Worm (Caenorhabditis elegans) whole organism, late embryonic: ENCODE measurements around the gene C33D9.3.

Experiments used
- C38D4.7 ChIP-seq: fragments of 200-800 bp; sonication (Bioruptor generic); optimal IDR thresholded peaks from 2 replicates; lab custom pipeline; 2018; ENCODE audit warnings: mild to moderate bottlenecking, missing genetic modification characterization, moderate library complexity, missing compliant biosample characterization
- F13H6.1 ChIP-seq: sonication (generic microtip); optimal IDR thresholded peaks from 2 replicates; lab custom pipeline; 2016; ENCODE audit warnings: missing genetic modification characterization, missing compliant biosample characterization
- K02D7.2 ChIP-seq: sonication (generic microtip); optimal IDR thresholded peaks from 2 replicates; lab custom pipeline; 2017; ENCODE audit warnings: mild to moderate bottlenecking, missing genetic modification characterization, missing compliant biosample characterization
- K09A11.1 ChIP-seq: sonication (generic microtip); optimal IDR thresholded peaks from 2 replicates; lab custom pipeline; 2017; ENCODE audit warnings: antibody characterized with exemption, mild to moderate bottlenecking, missing genetic modification characterization, missing compliant biosample characterization; ENCODE audit not compliant: insufficient read depth
- T23F11.4 ChIP-seq: fragments of 200-800 bp; sonication (Bioruptor generic); optimal IDR thresholded peaks from 2 replicates; lab custom pipeline; 2018; ENCODE audit warnings: mild to moderate bottlenecking, missing genetic modification characterization, missing compliant biosample characterization
- Y22D7AL.16 ChIP-seq: sonication (generic microtip); optimal IDR thresholded peaks from 2 replicates; lab custom pipeline; 2016; ENCODE audit warnings: missing genetic modification characterization, missing compliant biosample characterization
- ahr-1 ChIP-seq: sonication (generic microtip); optimal IDR thresholded peaks from 2 replicates; lab custom pipeline; 2016; ENCODE audit warnings: missing genetic modification characterization, missing compliant biosample characterization
- ceh-2 ChIP-seq: sonication (generic microtip); optimal IDR thresholded peaks from 2 replicates; lab custom pipeline; 2016; ENCODE audit warnings: missing genotype, missing genetic modification characterization, missing compliant biosample characterization
- ceh-22 ChIP-seq: sonication (generic microtip); optimal IDR thresholded peaks from 2 replicates; lab custom pipeline; 2017; ENCODE audit warnings: missing biosample characterization, missing genetic modification characterization
- ceh-24 ChIP-seq: sonication (generic microtip); optimal IDR thresholded peaks from 2 replicates; lab custom pipeline; 2016; ENCODE audit warnings: mild to moderate bottlenecking, missing genetic modification characterization, missing compliant biosample characterization
- ceh-31 ChIP-seq: sonication (generic microtip); optimal IDR thresholded peaks from 2 replicates; lab custom pipeline; 2016; ENCODE audit warnings: missing genetic modification characterization, missing compliant biosample characterization
- ceh-34 ChIP-seq: sonication (generic microtip); optimal IDR thresholded peaks from 2 replicates; lab custom pipeline; 2016; ENCODE audit warnings: mild to moderate bottlenecking, missing genetic modification characterization, missing compliant biosample characterization
- ceh-45 ChIP-seq: fragments of 200-800 bp; sonication (Bioruptor generic); IDR thresholded peaks from 2 replicates; pipeline ENCODE4 v1.3.6; 2022; ENCODE audit warnings: missing genetic modification reagents, missing genetic modification characterization, missing compliant biosample characterization
- ceh-48 ChIP-seq: sonication (generic microtip); optimal IDR thresholded peaks from 2 replicates; lab custom pipeline; 2016; ENCODE audit warnings: missing genetic modification characterization, inconsistent platforms, missing compliant biosample characterization
- ceh-9 ChIP-seq: sonication (generic microtip); optimal IDR thresholded peaks from 2 replicates; lab custom pipeline; 2016; ENCODE audit warnings: mild to moderate bottlenecking, missing genetic modification characterization, inconsistent platforms, missing compliant biosample characterization
- dmd-4 ChIP-seq: sonication (generic microtip); optimal IDR thresholded peaks from 2 replicates; lab custom pipeline; 2016; ENCODE audit warnings: borderline replicate concordance, missing genetic modification characterization, missing compliant biosample characterization
- elt-4 ChIP-seq: sonication (generic microtip); optimal IDR thresholded peaks from 2 replicates; lab custom pipeline; 2016; ENCODE audit warnings: missing genetic modification characterization, missing compliant biosample characterization
- ets-4 ChIP-seq: sonication (generic microtip); optimal IDR thresholded peaks from 2 replicates; lab custom pipeline; 2016; ENCODE audit warnings: missing genetic modification characterization, missing compliant biosample characterization
- eyg-1 ChIP-seq: sonication (generic microtip); optimal IDR thresholded peaks from 2 replicates; lab custom pipeline; 2016; ENCODE audit warnings: missing genotype, missing genetic modification characterization, missing compliant biosample characterization
- fax-1 ChIP-seq: sonication (generic microtip); optimal IDR thresholded peaks from 2 replicates; lab custom pipeline; 2016; ENCODE audit warnings: missing genotype, missing genetic modification characterization, missing compliant biosample characterization
- fkh-10 ChIP-seq: fragments of 150-350 bp; optimal IDR thresholded peaks from 2 replicates; lab custom pipeline; 2014; ENCODE audit warnings: missing biosample characterization, missing genetic modification reagents, missing genetic modification characterization
- hlh-13 ChIP-seq: fragments of 200-800 bp; sonication (Bioruptor generic); optimal IDR thresholded peaks from 2 replicates; lab custom pipeline; 2018; ENCODE audit warnings: mild to moderate bottlenecking, missing genetic modification characterization, missing compliant biosample characterization
- hlh-15 ChIP-seq: sonication (generic microtip); optimal IDR thresholded peaks from 2 replicates; lab custom pipeline; 2016; ENCODE audit warnings: missing genetic modification characterization, missing compliant biosample characterization
- hlh-30 ChIP-seq: sonication (generic microtip); optimal IDR thresholded peaks from 2 replicates; lab custom pipeline; 2017; ENCODE audit warnings: antibody characterized with exemption, missing genetic modification characterization, missing compliant biosample characterization; ENCODE audit not compliant: insufficient read depth
- hlh-8 ChIP-seq: sonication (generic microtip); optimal IDR thresholded peaks from 2 replicates; lab custom pipeline; 2016; ENCODE audit warnings: missing genotype, missing genetic modification characterization, missing compliant biosample characterization
- lim-6 ChIP-seq: sonication (generic microtip); optimal IDR thresholded peaks from 2 replicates; lab custom pipeline; 2016; ENCODE audit warnings: missing genetic modification characterization, missing compliant biosample characterization
- lin-11 ChIP-seq: fragments of 200-800 bp; sonication (Bioruptor generic); optimal IDR thresholded peaks from 2 replicates; lab custom pipeline; 2018; ENCODE audit warnings: mild to moderate bottlenecking, missing genetic modification characterization, missing compliant biosample characterization
- nfya-1 ChIP-seq: sonication (generic microtip); optimal IDR thresholded peaks from 2 replicates; lab custom pipeline; 2017; ENCODE audit warnings: missing genetic modification characterization, mild to moderate bottlenecking, missing compliant biosample characterization, antibody characterized with exemption, moderate library complexity
- pha-2 ChIP-seq: sonication (generic microtip); optimal IDR thresholded peaks from 2 replicates; lab custom pipeline; 2017; ENCODE audit warnings: mild to moderate bottlenecking, missing genetic modification characterization, missing compliant biosample characterization
- pqm-1 ChIP-seq: sonication (generic microtip); optimal IDR thresholded peaks from 2 replicates; lab custom pipeline; 2016; ENCODE audit warnings: missing genetic modification characterization, missing compliant biosample characterization
- pros-1 ChIP-seq: fragments of 150-350 bp; optimal IDR thresholded peaks from 2 replicates; lab custom pipeline; 2014; ENCODE audit warnings: missing biosample characterization, missing genetic modification reagents, missing genetic modification characterization
- ref-2 ChIP-seq: sonication (generic microtip); optimal IDR thresholded peaks from 2 replicates; lab custom pipeline; 2016; ENCODE audit warnings: missing genetic modification characterization, missing compliant biosample characterization
- rnt-1 ChIP-seq: sonication (generic microtip); optimal IDR thresholded peaks from 2 replicates; lab custom pipeline; 2016; ENCODE audit warnings: missing genetic modification characterization, missing compliant biosample characterization
- sox-4 ChIP-seq: sonication (generic microtip); optimal IDR thresholded peaks from 2 replicates; lab custom pipeline; 2017; ENCODE audit warnings: mild to moderate bottlenecking, missing genetic modification characterization, inconsistent platforms, missing compliant biosample characterization
- tbx-2 ChIP-seq: sonication (generic microtip); optimal IDR thresholded peaks from 2 replicates; lab custom pipeline; 2016; ENCODE audit warnings: missing genetic modification characterization, missing compliant biosample characterization
- ttx-3 ChIP-seq: sonication (generic microtip); optimal IDR thresholded peaks from 2 replicates; lab custom pipeline; 2016; ENCODE audit warnings: missing genetic modification reagents, missing genetic modification characterization, missing compliant biosample characterization
- unc-3 ChIP-seq, 2 experiments: fragments of 200-800 bp in 1 of 2; sonication (Bioruptor generic) in 1 of 2; sonication (generic microtip) in 1 of 2; conservative IDR thresholded peaks in 1 of 2; optimal IDR thresholded peaks in 1 of 2; 2 replicates each; pipeline versions ENCODE4 v1.3.6 to Lab custom; 2016 to 2022; ENCODE audit warnings: missing compliant biosample characterization in 2 of 2, missing genetic modification characterization in 2 of 2, missing genetic modification reagents in 1 of 2
- unc-42 ChIP-seq: sonication (generic microtip); optimal IDR thresholded peaks from 2 replicates; lab custom pipeline; 2016; ENCODE audit warnings: missing genotype, missing genetic modification characterization, missing compliant biosample characterization
- unc-55 ChIP-seq: sonication (generic microtip); optimal IDR thresholded peaks from 2 replicates; lab custom pipeline; 2017; ENCODE audit warnings: missing biosample characterization, missing genetic modification reagents, missing genetic modification characterization
- zip-5 ChIP-seq: sonication (generic microtip); optimal IDR thresholded peaks from 2 replicates; lab custom pipeline; 2016; ENCODE audit warnings: missing genetic modification characterization, missing compliant biosample characterization
- ztf-16 ChIP-seq: sonication (generic microtip); optimal IDR thresholded peaks from 2 replicates; lab custom pipeline; 2017; ENCODE audit warnings: missing genetic modification characterization, missing compliant biosample characterization

C33D9.3 gene

DNA sequence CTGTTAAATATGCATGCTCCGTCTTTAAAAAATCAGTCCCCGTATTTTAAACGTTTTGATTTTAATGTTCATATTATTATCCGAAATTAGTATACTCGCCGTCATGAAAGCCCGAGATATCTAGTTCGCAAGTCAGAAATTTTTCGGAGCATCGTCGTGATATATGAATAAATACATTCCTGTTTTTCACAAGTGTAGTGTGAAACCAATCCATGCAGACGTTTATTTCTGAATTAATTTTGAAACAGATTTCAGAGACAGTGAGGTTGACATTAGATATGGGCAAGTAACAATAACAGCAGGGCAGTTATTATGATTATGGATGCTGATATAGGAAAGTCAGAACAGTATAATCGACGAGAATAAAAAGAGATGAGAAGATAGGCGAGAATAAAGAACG, 40.2 kb downstream of the C33D9.3 start:
- TF ChIP-seq ceh-24: no peak
- no peak for TF ChIP-seq Y22D7AL.16 (tag; lab: Kevin White, UChicago)
- TF ChIP-seq zip-5 (tag; lab: Kevin White, UChicago): no peak
- no peak for TF ChIP-seq dmd-4 (tag; lab: Kevin White, UChicago)
- no peak for TF ChIP-seq lim-6 (tag; lab: Kevin White, UChicago)
- TF ChIP-seq ceh-48 (tag; lab: Kevin White, UChicago): no peak
- no peak for TF ChIP-seq K09A11.1 (tag; lab: Kevin White, UChicago)
- no peak for TF ChIP-seq ttx-3
- TF ChIP-seq hlh-8 (tag; lab: Kevin White, UChicago): no peak
- TF ChIP-seq unc-42: no peak
- no peak for TF ChIP-seq ref-2 (tag; lab: Kevin White, UChicago)
- no peak for TF ChIP-seq T23F11.4
- TF ChIP-seq unc-55: no peak
- TF ChIP-seq pha-2 (tag; lab: Kevin White, UChicago): no peak
- TF ChIP-seq ceh-31 (tag; lab: Kevin White, UChicago): no peak
- TF ChIP-seq tbx-2: no peak
- no peak for TF ChIP-seq fkh-10 (GFP tag; lab: Kevin White, UChicago)
- no peak for TF ChIP-seq pros-1 (tag; lab: Kevin White, UChicago)

DNA sequence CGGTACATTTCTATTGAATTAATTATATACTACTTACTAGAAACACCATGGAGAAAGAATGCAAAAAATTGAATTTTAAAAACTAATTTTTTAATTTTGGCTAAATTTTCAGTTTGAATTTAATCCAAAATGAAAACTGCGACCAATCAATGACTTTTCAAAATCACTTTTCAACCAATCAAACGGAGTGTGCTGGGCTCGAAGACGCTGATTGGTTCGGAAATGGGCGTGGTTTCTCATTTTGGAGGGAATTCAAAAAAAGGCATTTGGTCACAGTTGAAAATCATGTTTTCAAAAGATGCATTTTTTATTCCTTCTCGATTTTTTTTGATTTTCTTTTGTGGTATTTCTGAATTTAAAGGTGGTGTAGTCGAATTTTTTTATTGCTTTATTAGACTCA, 43.7 kb downstream of the C33D9.3 start:
- TF ChIP-seq nfya-1 (tag; lab: Kevin White, UChicago): peak; percentile 73
- no peak for TF ChIP-seq zip-5 (tag; lab: Kevin White, UChicago)
- no peak for TF ChIP-seq fax-1
- no peak for TF ChIP-seq ref-2 (tag; lab: Kevin White, UChicago)
- no peak for TF ChIP-seq ahr-1
- TF ChIP-seq hlh-15 (tag; lab: Kevin White, UChicago): no peak

DNA sequence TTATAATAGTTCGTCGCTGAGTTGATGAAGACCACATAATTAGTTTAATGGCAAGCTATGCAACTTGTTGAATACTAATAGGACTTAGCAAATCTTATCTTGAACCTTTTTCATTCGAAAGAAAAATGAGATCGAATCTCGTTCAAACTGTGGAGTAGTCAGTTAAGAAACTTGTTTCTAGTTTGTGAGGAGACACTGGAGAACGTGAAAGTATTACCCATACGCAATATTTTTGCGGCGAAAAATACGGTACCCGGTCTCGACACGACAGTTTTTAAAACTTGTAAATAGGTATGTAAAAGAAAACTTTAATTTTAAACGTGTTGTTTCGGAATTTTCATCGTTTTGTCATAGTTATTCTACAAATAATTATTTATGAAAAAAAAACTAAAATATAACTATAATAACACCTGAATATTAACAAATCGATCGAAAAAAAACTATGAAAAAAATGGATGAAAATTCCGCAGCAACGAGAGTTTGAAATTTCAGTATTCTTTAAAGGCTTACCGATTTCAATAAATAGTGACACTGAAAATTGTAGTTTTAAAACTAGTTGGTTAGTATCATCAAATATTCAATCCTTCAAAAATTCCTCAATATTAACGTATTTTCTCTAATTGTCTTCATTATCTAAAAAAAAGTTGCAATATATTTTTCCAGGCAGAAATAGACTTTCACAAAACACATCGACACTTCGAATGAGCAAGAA, 47.0 kb downstream of the C33D9.3 start, which contains the start of the genes F20C5.7 and parg-1:
Gene F20C5.7, minus strand, starts transcription at position 101 of the 712 bp plus-strand sequence.
Gene parg-1, plus strand, starts transcription at position 662 of the 712 bp plus-strand sequence.
- TF ChIP-seq hlh-30 (no peak), ceh-9 (tag; lab: Kevin White, UChicago) (no peak), ceh-31 (tag; lab: Kevin White, UChicago) (no peak), lin-11 (no peak), elt-4 (tag; lab: Kevin White, UChicago) (no peak), pros-1 (tag; lab: Kevin White, UChicago) (no peak), hlh-15 (tag; lab: Kevin White, UChicago) (no peak), eyg-1 (tag; lab: Kevin White, UChicago) (no peak), F13H6.1 (no peak), ref-2 (tag; lab: Kevin White, UChicago) (no peak)

DNA sequence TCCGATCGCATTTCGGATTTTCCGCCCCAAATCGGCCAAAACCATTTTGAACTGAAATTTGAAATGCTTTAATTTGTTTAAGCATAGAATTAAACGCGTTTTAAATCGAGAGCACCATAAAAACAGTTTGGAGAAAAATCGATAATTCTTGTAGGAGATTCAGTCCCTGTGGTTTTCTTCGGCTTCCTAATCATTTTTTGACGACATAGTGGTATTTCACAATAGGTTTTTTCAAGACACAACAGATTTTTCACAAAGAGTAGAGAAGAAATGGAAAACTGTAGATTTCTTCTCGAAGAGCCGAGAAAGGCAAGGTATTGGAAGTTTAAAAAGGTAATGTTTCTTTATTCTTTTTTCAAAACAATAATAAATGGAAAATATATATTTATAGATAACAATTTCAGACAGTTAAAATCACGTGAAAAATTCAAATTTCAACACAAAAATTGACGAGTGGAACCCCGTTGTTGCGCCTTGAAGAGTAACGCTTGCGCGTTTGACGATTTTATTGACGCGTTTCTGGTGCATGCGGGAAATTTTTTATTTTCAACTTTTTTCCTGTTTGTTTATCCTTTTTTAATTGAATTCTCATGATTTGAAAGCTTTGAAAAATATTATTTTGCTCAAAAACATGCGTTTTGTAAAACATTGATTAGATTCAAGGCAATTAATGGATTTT, 48.9 kb downstream of the C33D9.3 start, which contains the start of gene F21D5.7:
Gene F21D5.7, minus strand, starts transcription at position 51 of the 679 bp plus-strand sequence.
- TF ChIP-seq unc-42 (peak; percentile 6), hlh-8 (tag; lab: Kevin White, UChicago) (no peak), hlh-30 (peak; percentile 38), tbx-2 (no peak), ets-4 (peak; percentile 6), nfya-1 (tag; lab: Kevin White, UChicago) (peak; percentile 46)

DNA sequence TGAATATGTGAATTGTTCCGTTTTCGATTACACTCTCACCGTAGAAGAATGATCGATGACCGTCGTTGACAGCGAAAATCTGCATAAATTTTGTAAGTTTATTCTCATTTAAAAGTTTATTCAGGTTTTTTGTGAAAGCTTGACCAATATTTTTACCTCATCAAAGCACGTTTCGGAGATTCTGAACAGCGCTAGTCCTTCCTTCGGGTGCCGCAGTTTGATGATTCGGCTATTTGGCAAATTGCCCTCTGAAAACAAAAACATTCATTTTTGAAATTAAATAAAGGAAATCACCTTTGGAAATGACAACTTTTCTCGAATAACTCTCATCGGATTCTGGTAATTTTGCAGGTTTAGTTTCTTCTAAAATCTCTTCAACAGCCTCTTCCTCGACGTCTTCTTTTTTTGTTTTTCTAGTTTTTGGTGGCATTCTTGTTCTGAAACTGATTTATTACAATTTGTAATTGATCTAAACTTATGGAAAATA, 51.7 kb downstream of the C33D9.3 start, which contains the start of gene F21D5.6:
Gene F21D5.6, minus strand, starts transcription at position 437 of the 487 bp plus-strand sequence.
- no peak for TF ChIP-seq ceh-45 (GFP tag; lab: Robert Waterston, UW)
- no peak for TF ChIP-seq rnt-1 (tag; lab: Kevin White, UChicago)
- no peak for TF ChIP-seq ztf-16 (tag; lab: Kevin White, UChicago)
- TF ChIP-seq sox-4: no peak
- no peak for TF ChIP-seq K09A11.1 (tag; lab: Kevin White, UChicago)
- no peak for TF ChIP-seq ceh-22
- no peak for TF ChIP-seq tbx-2
- TF ChIP-seq ttx-3: no peak
- no peak for TF ChIP-seq ceh-34 (tag; lab: Kevin White, UChicago)
- TF ChIP-seq ets-4: no peak
- no peak for TF ChIP-seq K02D7.2 (tag; lab: Kevin White, UChicago)
- no peak for TF ChIP-seq C38D4.7 (GFP tag; lab: Kevin White, UChicago)
- TF ChIP-seq hlh-13: no peak
- no peak for TF ChIP-seq hlh-8 (tag; lab: Kevin White, UChicago)
- no peak for TF ChIP-seq pqm-1 (tag; lab: Kevin White, UChicago)
- no peak for TF ChIP-seq unc-3 (GFP tag; conservative IDR thresholded peaks at IDR 0.05; lab: Robert Waterston, UW)
- TF ChIP-seq unc-3 (tag; optimal IDR thresholded peaks at IDR 0.05; lab: Kevin White, UChicago): no peak
- no peak for TF ChIP-seq hlh-15 (tag; lab: Kevin White, UChicago)
- TF ChIP-seq ceh-2 (tag; lab: Kevin White, UChicago): no peak
